Worm (Caenorhabditis elegans) whole organism, late embryonic: ENCODE data around the gene spp-4.

Experiments used
- C08G9.2 ChIP-seq: sonication (generic microtip); optimal IDR thresholded peaks from 2 replicates; lab custom pipeline; 2016; ENCODE audit warnings: mild to moderate bottlenecking, missing genetic modification characterization, moderate library complexity, missing compliant biosample characterization
- K09A11.1 ChIP-seq: sonication (generic microtip); optimal IDR thresholded peaks from 2 replicates; lab custom pipeline; 2017; ENCODE audit warnings: antibody characterized with exemption, mild to moderate bottlenecking, missing genetic modification characterization, missing compliant biosample characterization; ENCODE audit not compliant: insufficient read depth
- Y22D7AL.16 ChIP-seq: sonication (generic microtip); optimal IDR thresholded peaks from 2 replicates; lab custom pipeline; 2016; ENCODE audit warnings: missing genetic modification characterization, missing compliant biosample characterization
- ahr-1 ChIP-seq: sonication (generic microtip); optimal IDR thresholded peaks from 2 replicates; lab custom pipeline; 2016; ENCODE audit warnings: missing genetic modification characterization, missing compliant biosample characterization
- ceh-14 ChIP-seq: sonication (generic microtip); optimal IDR thresholded peaks from 2 replicates; lab custom pipeline; 2016; ENCODE audit warnings: missing genotype, missing genetic modification characterization, missing compliant biosample characterization
- ceh-18 ChIP-seq: sonication (generic microtip); optimal IDR thresholded peaks from 2 replicates; lab custom pipeline; 2016; ENCODE audit warnings: missing genetic modification characterization, missing compliant biosample characterization
- ceh-45 ChIP-seq: fragments of 200-800 bp; sonication (Bioruptor generic); IDR thresholded peaks from 2 replicates; pipeline ENCODE4 v1.3.6; 2022; ENCODE audit warnings: missing genetic modification reagents, missing genetic modification characterization, missing compliant biosample characterization
- ceh-48 ChIP-seq: sonication (generic microtip); optimal IDR thresholded peaks from 2 replicates; lab custom pipeline; 2016; ENCODE audit warnings: missing genetic modification characterization, inconsistent platforms, missing compliant biosample characterization
- ceh-9 ChIP-seq: sonication (generic microtip); optimal IDR thresholded peaks from 2 replicates; lab custom pipeline; 2016; ENCODE audit warnings: mild to moderate bottlenecking, missing genetic modification characterization, inconsistent platforms, missing compliant biosample characterization
- dmd-4 ChIP-seq: sonication (generic microtip); optimal IDR thresholded peaks from 2 replicates; lab custom pipeline; 2016; ENCODE audit warnings: borderline replicate concordance, missing genetic modification characterization, missing compliant biosample characterization
- dve-1 ChIP-seq: sonication (generic microtip); optimal IDR thresholded peaks from 2 replicates; lab custom pipeline; 2017; ENCODE audit warnings: antibody characterized with exemption, mild to moderate bottlenecking, missing genetic modification characterization, missing compliant biosample characterization
- elt-2 ChIP-seq: sonication (generic microtip); optimal IDR thresholded peaks from 2 replicates; lab custom pipeline; 2016; ENCODE audit warnings: missing genetic modification reagents, missing genetic modification characterization, missing compliant biosample characterization
- elt-4 ChIP-seq: sonication (generic microtip); optimal IDR thresholded peaks from 2 replicates; lab custom pipeline; 2016; ENCODE audit warnings: missing genetic modification characterization, missing compliant biosample characterization
- eyg-1 ChIP-seq: sonication (generic microtip); optimal IDR thresholded peaks from 2 replicates; lab custom pipeline; 2016; ENCODE audit warnings: missing genotype, missing genetic modification characterization, missing compliant biosample characterization
- fax-1 ChIP-seq: sonication (generic microtip); optimal IDR thresholded peaks from 2 replicates; lab custom pipeline; 2016; ENCODE audit warnings: missing genotype, missing genetic modification characterization, missing compliant biosample characterization
- gmeb-2 ChIP-seq: sonication (generic microtip); optimal IDR thresholded peaks from 2 replicates; lab custom pipeline; 2016; ENCODE audit warnings: missing genetic modification characterization, inconsistent platforms, missing compliant biosample characterization
- hlh-8 ChIP-seq: sonication (generic microtip); optimal IDR thresholded peaks from 2 replicates; lab custom pipeline; 2016; ENCODE audit warnings: missing genotype, missing genetic modification characterization, missing compliant biosample characterization
- lim-6 ChIP-seq: sonication (generic microtip); optimal IDR thresholded peaks from 2 replicates; lab custom pipeline; 2016; ENCODE audit warnings: missing genetic modification characterization, missing compliant biosample characterization
- lin-11 ChIP-seq: fragments of 200-800 bp; sonication (Bioruptor generic); optimal IDR thresholded peaks from 2 replicates; lab custom pipeline; 2018; ENCODE audit warnings: mild to moderate bottlenecking, missing genetic modification characterization, missing compliant biosample characterization
- mec-3 ChIP-seq: sonication (generic microtip); optimal IDR thresholded peaks from 2 replicates; lab custom pipeline; 2016; ENCODE audit warnings: borderline replicate concordance, missing genetic modification characterization, missing compliant biosample characterization
- nfya-1 ChIP-seq: sonication (generic microtip); optimal IDR thresholded peaks from 2 replicates; lab custom pipeline; 2017; ENCODE audit warnings: missing genetic modification characterization, mild to moderate bottlenecking, missing compliant biosample characterization, antibody characterized with exemption, moderate library complexity
- nhr-11 ChIP-seq: fragments of 150-350 bp; optimal IDR thresholded peaks from 2 replicates; lab custom pipeline; 2014; ENCODE audit warnings: missing biosample characterization, missing genetic modification characterization
- nhr-232 ChIP-seq: sonication (generic microtip); optimal IDR thresholded peaks from 2 replicates; lab custom pipeline; 2016; ENCODE audit warnings: missing genetic modification characterization, missing compliant biosample characterization
- pag-3 ChIP-seq: sonication (generic microtip); optimal IDR thresholded peaks from 2 replicates; lab custom pipeline; 2016; ENCODE audit warnings: missing compliant biosample characterization, missing genetic modification characterization, borderline replicate concordance
- pat-9 ChIP-seq: fragments of 200-800 bp; sonication (Bioruptor generic); optimal IDR thresholded peaks from 2 replicates; lab custom pipeline; 2018; ENCODE audit warnings: mild to moderate bottlenecking, missing genetic modification characterization, moderate library complexity, missing compliant biosample characterization
- sox-4 ChIP-seq: sonication (generic microtip); optimal IDR thresholded peaks from 2 replicates; lab custom pipeline; 2017; ENCODE audit warnings: mild to moderate bottlenecking, missing genetic modification characterization, inconsistent platforms, missing compliant biosample characterization
- tbx-2 ChIP-seq: sonication (generic microtip); optimal IDR thresholded peaks from 2 replicates; lab custom pipeline; 2016; ENCODE audit warnings: missing genetic modification characterization, missing compliant biosample characterization
- tbx-7 ChIP-seq: sonication (generic microtip); optimal IDR thresholded peaks from 2 replicates; lab custom pipeline; 2016; ENCODE audit warnings: missing genotype, missing genetic modification characterization, missing compliant biosample characterization
- ttx-3 ChIP-seq: sonication (generic microtip); optimal IDR thresholded peaks from 2 replicates; lab custom pipeline; 2016; ENCODE audit warnings: missing genetic modification reagents, missing genetic modification characterization, missing compliant biosample characterization
- unc-3 ChIP-seq, 2 experiments: fragments of 200-800 bp in 1 of 2; sonication (Bioruptor generic) in 1 of 2; sonication (generic microtip) in 1 of 2; conservative IDR thresholded peaks in 1 of 2; optimal IDR thresholded peaks in 1 of 2; 2 replicates each; pipeline versions ENCODE4 v1.3.6 to Lab custom; 2016 to 2022; ENCODE audit warnings: missing compliant biosample characterization in 2 of 2, missing genetic modification characterization in 2 of 2, missing genetic modification reagents in 1 of 2
- unc-42 ChIP-seq: sonication (generic microtip); optimal IDR thresholded peaks from 2 replicates; lab custom pipeline; 2016; ENCODE audit warnings: missing genotype, missing genetic modification characterization, missing compliant biosample characterization
- ztf-16 ChIP-seq: sonication (generic microtip); optimal IDR thresholded peaks from 2 replicates; lab custom pipeline; 2017; ENCODE audit warnings: missing genetic modification characterization, missing compliant biosample characterization

spp-4 gene

ce11 chrX:7309775-7310174, 8.8 kb downstream of the spp-4 start, which contains the start of the genes his-38 and his-40:
Gene his-38, minus strand, starts transcription at chrX:7309875.
Gene his-40, plus strand, starts transcription at chrX:7310110.
- TF ChIP-seq lin-11 (no peak), pat-9 (no peak), eyg-1 (no peak), unc-42 (tag; lab: Kevin White, UChicago) (no peak), pag-3 (tag; lab: Kevin White, UChicago) (no peak), ceh-14 (no peak), elt-2 (tag; lab: Kevin White, UChicago) (no peak), nhr-232 (tag; lab: Kevin White, UChicago) (no peak), ahr-1 (tag; lab: Kevin White, UChicago) (no peak), tbx-2 (no peak), lim-6 (no peak), nhr-11 (tag; lab: Kevin White, UChicago) (no peak), dmd-4 (tag; lab: Kevin White, UChicago) (no peak), Y22D7AL.16 (no peak), ceh-18 (no peak), ttx-3 (tag; lab: Kevin White, UChicago) (no peak)
- TF ChIP-seq, all 69 proteins: peak for 0

ce11 chrX:7306434-7306833, 12.1 kb downstream of the spp-4 start:
- TF ChIP-seq ceh-45 (GFP tag; lab: Robert Waterston, UW), result no peak
- no peak for TF ChIP-seq K09A11.1
- no peak for TF ChIP-seq mec-3 (tag; lab: Kevin White, UChicago)
- peak; percentile 63 for TF ChIP-seq nfya-1
- peak; percentile 32 for TF ChIP-seq ceh-18
- TF ChIP-seq dve-1, result peak; percentile 16
- no peak for TF ChIP-seq gmeb-2
- TF ChIP-seq hlh-8, result no peak
- TF ChIP-seq, all 69 proteins: peak for 3

ce11 chrX:7305520-7306186, 12.9 kb downstream of the spp-4 start, which contains the start of gene sur-5:
Gene sur-5, minus strand, starts transcription at chrX:7305570.
- TF ChIP-seq C08G9.2, result no peak
- TF ChIP-seq ztf-16 (tag; lab: Kevin White, UChicago), result no peak
- peak; percentile 87 for TF ChIP-seq elt-2 (tag; lab: Kevin White, UChicago)

DNA sequence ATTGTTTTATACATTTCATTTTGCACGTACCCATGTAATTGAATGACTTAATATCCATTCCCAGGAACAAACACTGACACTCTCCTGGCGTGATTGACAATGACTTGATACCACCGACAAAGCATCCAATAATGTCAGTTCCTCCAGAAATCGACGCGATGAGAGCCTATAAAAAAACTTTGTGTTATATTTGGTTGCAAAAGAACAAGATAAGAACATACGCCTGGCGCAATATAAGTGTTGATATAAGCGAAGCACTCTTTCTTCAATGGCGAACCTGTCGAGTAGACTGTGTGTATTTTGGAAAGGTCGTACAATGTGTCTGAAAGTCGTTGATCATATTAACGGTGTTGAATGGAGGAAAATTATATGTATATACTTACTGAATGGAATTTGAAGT, 15.4 kb downstream of the spp-4 start:
- TF ChIP-seq ahr-1 (tag; lab: Kevin White, UChicago) (no peak), gmeb-2 (no peak), ceh-9 (no peak), tbx-7 (tag; lab: Kevin White, UChicago) (no peak)

DNA sequence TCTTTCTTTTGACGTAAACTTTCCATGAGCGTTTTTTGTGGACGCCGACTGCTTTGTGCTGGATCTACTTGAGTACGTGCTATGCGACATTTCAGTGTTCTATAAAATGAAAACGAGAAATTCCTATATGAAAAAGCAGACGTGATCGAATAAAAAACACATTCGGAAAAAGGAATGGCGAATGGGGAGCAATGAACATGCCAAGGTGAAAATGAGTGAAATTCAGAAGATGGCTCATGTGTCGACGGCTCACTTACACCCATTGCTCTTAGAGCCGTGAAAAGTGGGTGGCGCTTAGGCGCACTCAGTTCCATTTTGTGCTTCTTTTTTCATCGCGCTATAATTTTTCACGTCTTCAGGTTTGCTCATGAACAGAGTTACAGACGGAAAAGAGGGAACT, 19.9 kb downstream of the spp-4 start, which contains the start of gene K03A1.4:
K03A1.4 (minus strand) TSS at position 101 of the 400 bp plus-strand sequence.
- TF ChIP-seq lim-6 (no peak), elt-4 (tag; lab: Kevin White, UChicago) (no peak), sox-4 (tag; lab: Kevin White, UChicago) (no peak), unc-3 (GFP tag; conservative IDR thresholded peaks at IDR 0.05; lab: Robert Waterston, UW) (no peak), unc-3 (tag; optimal IDR thresholded peaks at IDR 0.05; lab: Kevin White, UChicago) (no peak), mec-3 (tag; lab: Kevin White, UChicago) (no peak), C08G9.2 (no peak), fax-1 (tag; lab: Kevin White, UChicago) (no peak), tbx-2 (no peak)

DNA sequence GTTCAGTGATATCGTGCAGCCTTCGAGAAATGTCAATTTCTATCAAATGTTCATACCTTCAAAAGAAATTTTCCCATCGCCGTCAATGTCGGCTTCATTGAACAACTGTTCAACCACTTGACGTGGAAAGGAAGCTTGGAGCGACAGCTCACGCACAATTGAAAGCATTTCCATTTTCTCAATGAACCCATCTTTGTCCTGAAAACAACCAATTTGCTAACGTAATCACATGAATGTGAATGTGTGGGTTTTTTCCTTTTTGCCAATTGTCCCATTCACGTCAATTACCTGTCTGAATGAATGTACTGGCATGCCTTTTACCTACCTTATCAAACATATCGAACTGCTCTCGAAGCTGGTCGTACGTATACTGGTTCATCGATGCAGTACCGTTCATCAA, 22.2 kb downstream of the spp-4 start:
- no peak for TF ChIP-seq dmd-4 (tag; lab: Kevin White, UChicago)
- no peak for TF ChIP-seq ceh-48 (tag; lab: Kevin White, UChicago)
- TF ChIP-seq, all 69 proteins: peak for 0
